Fruit fly (Drosophila melanogaster) Kc167 (cell line): ENCODE results near the gene CG10793.

Experiments
- Myc ChIP-seq: fragments of >200 bp; optimal IDR thresholded peaks from 2 replicates; lab custom pipeline; 2017; ENCODE audit warnings: missing external identifiers
- Sin3A ChIP-seq: fragments of >200 bp; optimal IDR thresholded peaks from 2 replicates; lab custom pipeline; 2018; ENCODE audit warnings: missing external identifiers
- h ChIP-seq: fragments of >200 bp; optimal IDR thresholded peaks from 3 replicates; lab custom pipeline; 2018; ENCODE audit warnings: missing external identifiers
- insv ChIP-seq: fragments of >200 bp; optimal IDR thresholded peaks from 3 replicates; lab custom pipeline; 2018; ENCODE audit warnings: missing external identifiers
- psq ChIP-seq: fragments of >200 bp; optimal IDR thresholded peaks from 2 replicates; lab custom pipeline; 2017; ENCODE audit warnings: missing external identifiers
- ttk ChIP-seq: sonication (Bioruptor generic); optimal IDR thresholded peaks from 2 replicates; lab custom pipeline; 2017; ENCODE audit warnings: missing external identifiers

The CG10793 gene

DNA sequence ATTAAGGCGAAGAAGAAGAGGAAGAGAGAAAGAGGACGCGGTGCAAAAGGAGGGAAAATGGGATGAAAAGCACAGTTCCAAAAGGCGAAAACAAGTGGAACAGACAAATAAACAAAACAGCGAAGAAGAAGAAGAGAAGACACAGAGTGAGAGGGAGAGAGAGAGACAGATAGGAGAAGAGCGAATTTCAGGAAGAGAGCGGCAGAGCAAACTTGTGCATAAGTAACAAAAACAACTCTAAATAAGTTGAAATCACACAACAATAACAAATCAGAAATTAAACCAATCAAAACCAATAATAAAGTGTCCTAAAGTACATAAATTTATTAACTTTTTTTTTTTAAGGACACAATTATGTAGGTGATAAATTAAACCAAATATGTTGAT is 20.7 kb downstream of the CG10793 start:
- TF ChIP-seq h (lab: Kevin White, UChicago) (no peak), Sin3A (lab: Kevin White, UChicago) (no peak), ttk (lab: Kevin White, UChicago) (no peak), insv (no peak), psq (lab: Kevin White, UChicago) (no peak), Myc (lab: Kevin White, UChicago) (no peak)

DNA sequence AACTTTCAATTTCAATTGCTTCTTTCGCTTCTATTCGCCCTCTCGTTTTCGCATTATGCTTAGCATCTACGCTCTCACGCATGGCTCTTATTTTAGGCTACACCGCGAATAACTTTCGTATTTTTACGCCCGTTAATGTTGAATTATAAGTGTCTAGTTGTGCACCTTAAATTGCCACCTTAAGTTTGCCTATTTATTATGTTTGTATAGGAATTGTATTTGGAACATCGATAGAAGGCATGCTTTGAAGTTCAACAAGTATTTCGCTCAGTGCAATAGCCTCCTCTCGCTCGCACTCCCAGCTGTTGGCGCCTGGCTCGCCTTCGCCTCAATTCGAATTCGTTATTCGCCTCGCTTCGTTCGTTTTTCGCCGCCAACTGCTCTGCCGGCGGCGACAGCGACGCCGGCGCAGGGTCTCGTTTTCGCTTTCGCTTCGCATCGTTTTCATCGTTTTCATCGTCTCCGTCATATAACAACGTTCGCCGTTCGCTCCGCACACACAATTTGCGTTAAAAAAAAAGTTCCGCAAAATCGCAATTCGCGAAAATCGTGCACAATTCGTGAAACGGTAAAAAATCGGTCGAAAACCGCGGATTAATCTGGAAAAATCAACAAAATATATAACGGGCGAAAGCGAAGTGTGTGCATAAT is 21.3 kb downstream of the CG10793 start:
- TF ChIP-seq Myc (lab: Kevin White, UChicago) (no peak), h (lab: Kevin White, UChicago) (no peak), insv (no peak), psq (lab: Kevin White, UChicago) (no peak), Sin3A (lab: Kevin White, UChicago) (no peak), ttk (lab: Kevin White, UChicago) (no peak)

DNA sequence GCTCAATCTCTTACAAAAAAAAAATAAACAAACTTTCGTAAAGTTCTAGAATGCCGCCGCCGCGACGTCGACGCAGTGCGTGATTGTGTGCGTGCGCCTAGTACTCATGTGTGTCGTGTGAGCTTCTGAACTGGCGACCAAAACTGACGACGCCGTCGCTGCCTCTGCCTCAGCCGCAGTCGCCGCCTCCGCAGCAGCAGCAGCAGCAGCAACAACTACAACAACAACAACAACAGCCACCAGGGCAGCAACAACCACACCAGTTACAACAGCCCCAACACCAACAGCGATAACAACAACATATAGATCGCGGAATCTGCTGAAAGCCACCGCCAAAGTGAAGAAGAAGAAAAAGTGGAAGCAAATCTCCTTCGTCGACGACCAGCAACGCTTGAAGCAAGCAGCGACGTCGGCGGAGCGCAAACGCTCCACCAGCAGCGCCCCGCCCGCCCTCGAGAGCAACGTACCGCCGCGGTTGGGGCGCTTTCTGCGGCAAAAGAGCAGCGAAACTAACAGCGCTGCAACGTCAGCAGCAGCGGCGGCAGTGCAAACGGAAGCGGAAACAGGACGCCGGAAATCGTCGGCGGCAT is 25.0 kb downstream of the CG10793 start:
- no peak for TF ChIP-seq Myc (lab: Kevin White, UChicago)
- TF ChIP-seq h (lab: Kevin White, UChicago): no peak
- no peak for TF ChIP-seq psq (lab: Kevin White, UChicago)
- no peak for TF ChIP-seq ttk (lab: Kevin White, UChicago)
- no peak for TF ChIP-seq insv
- TF ChIP-seq Sin3A (lab: Kevin White, UChicago): no peak

DNA sequence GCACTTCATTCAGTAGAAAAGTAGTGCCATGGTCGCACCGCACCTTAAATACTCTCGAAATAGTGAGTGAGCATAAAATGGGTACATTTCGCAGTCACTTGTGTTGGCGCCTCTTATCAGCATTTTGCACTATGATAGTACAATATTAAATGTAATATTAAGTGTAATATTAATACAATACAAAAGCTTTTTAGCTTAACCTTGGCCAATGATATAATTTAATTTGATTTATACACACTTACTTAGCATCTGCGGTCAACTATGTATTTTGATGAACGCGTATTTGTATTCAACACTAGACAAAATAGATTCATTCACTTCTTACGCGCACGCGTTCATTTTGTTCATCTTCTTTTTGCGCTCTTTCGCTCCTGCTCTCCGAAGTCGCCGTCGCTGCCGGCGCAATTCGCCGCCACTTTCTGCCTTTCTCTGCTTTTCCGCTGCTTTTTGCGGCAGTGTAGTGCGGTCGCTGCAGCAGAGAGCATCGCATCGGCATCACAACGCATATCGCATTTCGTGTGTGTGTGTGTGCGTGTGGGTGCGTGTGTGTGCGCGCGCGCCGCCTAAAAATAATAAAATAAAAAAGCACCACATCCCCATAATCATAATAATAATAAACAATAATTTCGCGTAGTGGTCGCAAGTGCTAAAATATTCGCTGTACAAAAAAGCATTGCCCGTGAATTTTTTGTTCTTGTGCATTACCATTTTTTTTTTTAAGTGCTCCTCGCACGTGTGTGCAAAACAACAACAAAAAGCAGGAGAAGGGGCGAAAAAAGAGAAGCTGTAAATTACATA is 27.1 kb downstream of the CG10793 start:
- no peak for TF ChIP-seq Myc (lab: Kevin White, UChicago)
- TF ChIP-seq h (lab: Kevin White, UChicago): no peak
- TF ChIP-seq ttk (lab: Kevin White, UChicago): no peak

DNA sequence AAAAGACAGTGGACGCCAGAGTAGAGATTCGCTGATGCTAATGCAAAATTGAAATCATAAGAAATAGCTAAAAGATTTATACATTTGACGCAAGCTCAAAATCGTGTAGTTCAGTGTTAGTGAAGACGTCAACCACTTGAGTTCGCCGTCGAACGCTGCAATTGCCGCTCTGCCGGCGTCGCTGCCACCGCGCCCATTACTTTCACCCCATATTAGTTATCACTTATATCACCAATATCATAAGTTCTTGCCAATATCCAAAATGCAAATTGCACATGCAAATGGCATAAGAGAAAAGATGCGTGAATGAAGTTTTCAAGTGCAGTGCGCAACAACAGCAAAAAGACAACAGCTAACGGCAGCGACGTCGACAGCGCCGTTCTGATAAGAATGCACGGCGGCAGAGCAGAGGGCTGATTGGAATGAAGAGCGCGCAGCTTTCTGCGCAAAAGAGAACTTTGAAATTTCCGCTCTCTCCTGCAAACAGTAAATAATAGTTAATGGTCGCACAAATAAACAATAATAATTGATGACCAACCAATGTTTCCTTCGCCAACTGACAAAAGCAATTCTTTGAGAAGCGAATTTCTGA is 27.9 kb downstream of the CG10793 start:
- TF ChIP-seq Sin3A (lab: Kevin White, UChicago) (no peak), psq (lab: Kevin White, UChicago) (no peak), ttk (lab: Kevin White, UChicago) (no peak), Myc (lab: Kevin White, UChicago) (no peak), h (lab: Kevin White, UChicago) (no peak), insv (no peak)

DNA sequence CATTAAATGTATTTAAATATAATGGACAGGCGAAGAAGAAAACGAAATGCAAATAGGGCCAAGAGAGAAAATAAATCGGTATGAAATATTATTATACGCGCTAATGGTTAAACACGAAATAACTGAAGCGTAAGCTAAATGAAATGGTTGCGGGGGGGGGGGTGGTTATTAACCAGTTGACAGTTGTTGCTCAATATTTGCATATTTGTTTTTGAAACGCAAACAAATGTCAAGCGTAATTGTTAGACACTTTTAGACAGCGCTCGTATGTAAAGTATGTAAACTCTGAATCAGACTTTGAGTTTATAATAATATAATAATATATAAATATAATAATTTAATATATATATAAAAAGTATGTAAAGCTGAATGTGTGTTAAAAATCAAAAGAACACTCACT is 34.2 kb downstream of the CG10793 start:
- TF ChIP-seq Myc (lab: Kevin White, UChicago): no peak
- no peak for TF ChIP-seq ttk (lab: Kevin White, UChicago)
- no peak for TF ChIP-seq h (lab: Kevin White, UChicago)
- no peak for TF ChIP-seq insv
- TF ChIP-seq Sin3A (lab: Kevin White, UChicago): no peak
- no peak for TF ChIP-seq psq (lab: Kevin White, UChicago)

DNA sequence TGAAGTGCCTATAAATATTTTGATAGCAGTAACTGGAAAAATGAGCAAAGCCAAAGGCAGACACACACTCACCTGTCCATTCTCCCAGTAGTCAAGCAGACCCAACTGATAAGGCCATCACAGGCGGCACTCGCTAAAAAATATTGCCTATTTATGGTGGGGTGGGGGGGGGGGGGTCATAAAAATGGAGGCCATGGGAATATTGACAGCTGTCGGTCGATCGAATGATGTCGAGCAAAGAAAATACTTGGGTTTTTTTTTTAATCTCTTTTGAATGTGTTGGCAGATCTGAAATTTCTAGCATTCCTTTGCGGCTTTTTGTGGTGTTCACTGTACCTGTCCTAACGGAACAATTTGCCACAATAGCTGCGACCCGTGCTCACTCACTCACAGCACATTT is 42.6 kb downstream of the CG10793 start:
- no peak for TF ChIP-seq ttk (lab: Kevin White, UChicago)
- no peak for TF ChIP-seq insv
- no peak for TF ChIP-seq Myc (lab: Kevin White, UChicago)
- no peak for TF ChIP-seq h (lab: Kevin White, UChicago)
- no peak for TF ChIP-seq Sin3A (lab: Kevin White, UChicago)
- TF ChIP-seq psq (lab: Kevin White, UChicago): no peak

DNA sequence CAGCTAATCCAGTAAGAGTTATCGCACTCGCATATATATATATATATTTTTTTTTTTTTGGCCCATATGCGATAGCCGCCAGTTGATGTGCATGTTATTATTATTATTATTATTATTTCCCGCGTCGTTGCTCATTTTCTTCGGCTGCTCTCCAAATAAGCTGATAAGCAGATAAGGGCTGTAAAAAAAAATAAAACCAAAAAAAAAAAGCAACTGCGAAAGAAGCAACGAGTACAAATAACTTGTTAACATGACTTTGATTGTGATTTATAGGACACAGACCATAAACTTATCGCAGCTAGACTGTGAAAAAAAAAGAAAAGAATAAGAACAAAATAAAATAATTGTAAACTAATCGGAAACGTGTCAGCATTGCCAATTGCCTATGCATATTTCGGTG is 50.4 kb downstream of the CG10793 start:
- TF ChIP-seq Myc (lab: Kevin White, UChicago) (no peak), ttk (lab: Kevin White, UChicago) (no peak)
